3 fruit fly cellular contexts compared by ENCODE assay signal in genomic region chr2L:13018992-13019484, dm6.
TF ChIP-seq lines count a peak whose summit lies in the region.

Gene Ube4B, minus strand, starts transcription at chr2L:13019434.

TF ChIP-seq in whole organism, adult, 20 proteins besides CTCF, POLR2A, EP300 and RAD21 (continued from another document):
- TF ChIP-seq cnc (optimal IDR thresholded peaks at IDR 0.05; lab: Kevin White, UChicago), result no peak
- peak; percentile 32 for TF ChIP-seq pad (GFP tag; optimal IDR thresholded peaks at IDR 0.05; lab: Kevin White, UChicago)

TF ChIP-seq in whole organism, embryonic, 481 proteins besides CTCF, POLR2A, EP300 and RAD21 (continued from another document and continues in another):
- 0 out of 2 replicates have a peak, but pooled peaks have one; percentile 55 for TF ChIP-seq stc (GFP tag; IDR thresholded peaks at IDR 0.05; lab: Robert Waterston, UW)
- TF ChIP-seq knrl (GFP tag; IDR thresholded peaks at IDR 0.05; lab: Robert Waterston, UW; ENCODE audit: partially characterized antibody), result peak; percentile 89
- TF ChIP-seq cad (GFP tag; optimal IDR thresholded peaks at IDR 0.05; lab: Kevin White, UChicago), result no peak
- TF ChIP-seq CG6175 (GFP tag; IDR thresholded peaks at IDR 0.05; lab: Robert Waterston, UW), result 0 out of 3 replicates have a peak, but pooled peaks have one; percentile 35
- peak; percentile 84 for TF ChIP-seq Dll (GFP tag; IDR thresholded peaks at IDR 0.05; lab: Robert Waterston, UW; ENCODE audit: partially characterized antibody)
- TF ChIP-seq caup (GFP tag; optimal IDR thresholded peaks at IDR 0.05; lab: Kevin White, UChicago; ENCODE audit: severe bottlenecking), result peak; percentile 56
- TF ChIP-seq sna (GFP tag; IDR thresholded peaks at IDR 0.05; lab: Robert Waterston, UW; ENCODE audit: partially characterized antibody), result peak; percentile 76
- TF ChIP-seq ind (GFP tag; optimal IDR thresholded peaks at IDR 0.05; lab: Kevin White, UChicago), result peak; percentile 62
- TF ChIP-seq CG14965 (GFP tag; optimal IDR thresholded peaks at IDR 0.05; lab: Kevin White, UChicago; ENCODE audit: borderline replicate concordance), result no peak
- peak; percentile 78 for TF ChIP-seq CG7963 (GFP tag; IDR thresholded peaks at IDR 0.05; lab: Robert Waterston, UW; ENCODE audit: partially characterized antibody)
- TF ChIP-seq Neu2 (GFP tag; optimal IDR thresholded peaks at IDR 0.05; lab: Kevin White, UChicago; ENCODE audit: borderline replicate concordance), result no peak
- peak; percentile 66 for TF ChIP-seq CG14014 (GFP tag; IDR thresholded peaks at IDR 0.05; lab: Robert Waterston, UW)
- TF ChIP-seq C15 (GFP tag; IDR thresholded peaks at IDR 0.05; lab: Robert Waterston, UW), result 0 out of 3 replicates have a peak, but pooled peaks have one; percentile 44
- peak; percentile 9 for TF ChIP-seq trh (GFP tag; optimal IDR thresholded peaks at IDR 0.05; lab: Kevin White, UChicago)
- peak; percentile 67; the same call in 1 of the 3 replicates for TF ChIP-seq ci (GFP tag; IDR thresholded peaks at IDR 0.05; lab: Robert Waterston, UW)
- TF ChIP-seq CG14860 (GFP tag; IDR thresholded peaks at IDR 0.05; lab: Robert Waterston, UW; ENCODE audit: partially characterized antibody), result peak; percentile 78
- no peak for TF ChIP-seq CG8359 (GFP tag; optimal IDR thresholded peaks at IDR 0.05; lab: Kevin White, UChicago; ENCODE audit: borderline replicate concordance)
- TF ChIP-seq CG34422 (GFP tag; IDR thresholded peaks at IDR 0.05; lab: Robert Waterston, UW), result peak; percentile 77
- TF ChIP-seq ERR (GFP tag; optimal IDR thresholded peaks at IDR 0.05; lab: Kevin White, UChicago), result peak; percentile 55
- no peak for TF ChIP-seq lov (optimal IDR thresholded peaks at IDR 0.05; lab: Kevin White, UChicago)
- peak; percentile 55; the same call in 1 of the 3 replicates for TF ChIP-seq lov (GFP tag; IDR thresholded peaks at IDR 0.05; lab: Robert Waterston, UW)
- TF ChIP-seq sd (tag; optimal IDR thresholded peaks at IDR 0.05; lab: Kevin White, UChicago), result no peak
- TF ChIP-seq pfk (GFP tag; optimal IDR thresholded peaks at IDR 0.05; lab: Kevin White, UChicago), result peak; percentile 50
- TF ChIP-seq CG30403 (GFP tag; optimal IDR thresholded peaks at IDR 0.05; lab: Kevin White, UChicago), result peak; percentile 75
- TF ChIP-seq pum (GFP tag; optimal IDR thresholded peaks at IDR 0.05; lab: Kevin White, UChicago), result peak; percentile 66
- peak; percentile 42 for TF ChIP-seq repo (GFP tag; optimal IDR thresholded peaks at IDR 0.05; lab: Kevin White, UChicago)
- no peak for TF ChIP-seq HLH3B (GFP tag; IDR thresholded peaks at IDR 0.05; lab: Robert Waterston, UW)
- TF ChIP-seq ase (GFP tag; IDR thresholded peaks at IDR 0.05; lab: Robert Waterston, UW), result peak; percentile 26; the same call in 1 of the 3 replicates
- TF ChIP-seq trem (tag; optimal IDR thresholded peaks at IDR 0.05; lab: Kevin White, UChicago), result peak; percentile 62
- TF ChIP-seq Rfx (GFP tag; IDR thresholded peaks at IDR 0.05; lab: Robert Waterston, UW), result peak; percentile 91
- no peak for TF ChIP-seq pan (optimal IDR thresholded peaks at IDR 0.05; lab: Kevin White, UChicago)
- peak in 1 of 2 experiments; percentile 73 for TF ChIP-seq pan (GFP tag; optimal IDR thresholded peaks at IDR 0.05 in 1 of 2, IDR thresholded peaks at IDR 0.05 in 1 of 2)
- TF ChIP-seq ranshi (GFP tag; IDR thresholded peaks at IDR 0.05; lab: Robert Waterston, UW), result peak; percentile 73
- TF ChIP-seq NK7.1 (GFP tag; optimal IDR thresholded peaks at IDR 0.05; lab: Kevin White, UChicago), result peak; percentile 54
- no peak for TF ChIP-seq CG14667 (GFP tag; IDR thresholded peaks at IDR 0.05; lab: Robert Waterston, UW)
- peak; percentile 74 for TF ChIP-seq sug (tag; optimal IDR thresholded peaks at IDR 0.05; lab: Kevin White, UChicago)
- TF ChIP-seq CG17829 (tag; optimal IDR thresholded peaks at IDR 0.05; lab: Kevin White, UChicago), result peak; percentile 68
- peak; percentile 68 for TF ChIP-seq CG34224 (GFP tag; IDR thresholded peaks at IDR 0.05; lab: Robert Waterston, UW; ENCODE audit: partially characterized antibody)
- TF ChIP-seq tna (GFP tag; IDR thresholded peaks at IDR 0.05; lab: Robert Waterston, UW; ENCODE audit: partially characterized antibody), result peak; percentile 75
- TF ChIP-seq Sry-δ (GFP tag; optimal IDR thresholded peaks at IDR 0.05; lab: Kevin White, UChicago), result peak; percentile 98
- peak; percentile 87 for TF ChIP-seq slbo (GFP tag; IDR thresholded peaks at IDR 0.05; lab: Robert Waterston, UW)
- peak; percentile 57 for TF ChIP-seq CG17328 (GFP tag; IDR thresholded peaks at IDR 0.05; lab: Robert Waterston, UW)
- TF ChIP-seq CkIIα-i1 (GFP tag; IDR thresholded peaks at IDR 0.05; lab: Robert Waterston, UW), result no peak
- TF ChIP-seq Hmr (GFP tag; optimal IDR thresholded peaks at IDR 0.05; lab: Kevin White, UChicago), result no peak
- peak; percentile 58; the same call in 1 of the 2 replicates for TF ChIP-seq CG1024 (GFP tag; IDR thresholded peaks at IDR 0.05; lab: Robert Waterston, UW)
- peak; percentile 68 for TF ChIP-seq Antp (GFP tag; optimal IDR thresholded peaks at IDR 0.05; lab: Kevin White, UChicago)
- peak; percentile 54 for TF ChIP-seq CG15696 (tag; optimal IDR thresholded peaks at IDR 0.05; lab: Kevin White, UChicago)
- no peak for TF ChIP-seq hth (optimal IDR thresholded peaks at IDR 0.05; lab: Kevin White, UChicago)
- peak; percentile 43; the same call in 1 of the 2 replicates for TF ChIP-seq CG11085 (GFP tag; IDR thresholded peaks at IDR 0.05; lab: Robert Waterston, UW)
- peak; percentile 30 for TF ChIP-seq CG12236 (GFP tag; optimal IDR thresholded peaks at IDR 0.05; lab: Kevin White, UChicago)
- TF ChIP-seq Bgb (GFP tag; IDR thresholded peaks at IDR 0.05; lab: Robert Waterston, UW; ENCODE audit: partially characterized antibody), result peak; percentile 88
- peak; percentile 56 for TF ChIP-seq her (GFP tag; optimal IDR thresholded peaks at IDR 0.05; lab: Kevin White, UChicago)
- peak; percentile 81 for TF ChIP-seq pho (GFP tag; optimal IDR thresholded peaks at IDR 0.05; lab: Kevin White, UChicago)
- TF ChIP-seq Bteb2 (GFP tag; optimal IDR thresholded peaks at IDR 0.05; lab: Kevin White, UChicago), result peak; percentile 40
- peak; percentile 51 for TF ChIP-seq CG34376 (GFP tag; optimal IDR thresholded peaks at IDR 0.05; lab: Kevin White, UChicago)
- peak; percentile 39 for TF ChIP-seq Max (GFP tag; optimal IDR thresholded peaks at IDR 0.05; lab: Kevin White, UChicago)
- TF ChIP-seq hkb (optimal IDR thresholded peaks at IDR 0.05; lab: Kevin White, UChicago), result no peak
- peak; percentile 43; the same call in 1 of the 2 replicates for TF ChIP-seq hkb (GFP tag; IDR thresholded peaks at IDR 0.05; lab: Robert Waterston, UW)
- TF ChIP-seq fu2 (GFP tag; optimal IDR thresholded peaks at IDR 0.05; lab: Kevin White, UChicago), result peak; percentile 57
- peak; percentile 20 for TF ChIP-seq pb (GFP tag; optimal IDR thresholded peaks at IDR 0.05; lab: Kevin White, UChicago)

TF ChIP-seq in whole organism, prepupa, 60 proteins besides CTCF, POLR2A, EP300 and RAD21 (continued from another document):
- TF ChIP-seq CG31627 (GFP tag; optimal IDR thresholded peaks at IDR 0.05; lab: Kevin White, UChicago) (peak; percentile 71), achi (GFP tag; optimal IDR thresholded peaks at IDR 0.05; lab: Kevin White, UChicago) (no peak), lz (GFP tag; optimal IDR thresholded peaks at IDR 0.05; lab: Kevin White, UChicago) (peak; percentile 73), Sox14 (GFP tag; optimal IDR thresholded peaks at IDR 0.05; lab: Kevin White, UChicago) (peak; percentile 85), salr (GFP tag; optimal IDR thresholded peaks at IDR 0.05; lab: Kevin White, UChicago) (peak in 1 of 2 experiments; percentile 12), net (GFP tag; optimal IDR thresholded peaks at IDR 0.05; lab: Kevin White, UChicago) (no peak), CG10669 (GFP tag; optimal IDR thresholded peaks at IDR 0.05; lab: Kevin White, UChicago) (no peak), CG34406 (GFP tag; optimal IDR thresholded peaks at IDR 0.05; lab: Kevin White, UChicago) (no peak), Hr38 (GFP tag; optimal IDR thresholded peaks at IDR 0.05; lab: Kevin White, UChicago) (no peak), CG1621 (tag; optimal IDR thresholded peaks at IDR 0.05; lab: Kevin White, UChicago) (no peak), CG6808 (GFP tag; optimal IDR thresholded peaks at IDR 0.05; lab: Kevin White, UChicago) (no peak), Ets96B (tag; optimal IDR thresholded peaks at IDR 0.05; lab: Kevin White, UChicago) (no peak), Eip75B (GFP tag; optimal IDR thresholded peaks at IDR 0.05; lab: Kevin White, UChicago) (no peak), vri (GFP tag; optimal IDR thresholded peaks at IDR 0.05; lab: Kevin White, UChicago) (no peak), CG11902 (GFP tag; optimal IDR thresholded peaks at IDR 0.05; lab: Kevin White, UChicago) (no peak), CG6163 (GFP tag; IDR thresholded peaks at IDR 0.05; lab: Robert Waterston, UW) (peak; percentile 41; the same call in 1 of the 3 replicates), dac (GFP tag; optimal IDR thresholded peaks at IDR 0.05; lab: Kevin White, UChicago) (no peak), Lpt (GFP tag; optimal IDR thresholded peaks at IDR 0.05; lab: Kevin White, UChicago) (no peak), CG7368 (GFP tag; optimal IDR thresholded peaks at IDR 0.05; lab: Kevin White, UChicago) (no peak), CG8119 (GFP tag; IDR thresholded peaks at IDR 0.05; lab: Robert Waterston, UW) (peak; percentile 25; the same call in 1 of the 3 replicates), fkh (GFP tag; optimal IDR thresholded peaks at IDR 0.05; lab: Kevin White, UChicago) (no peak), esn (GFP tag; optimal IDR thresholded peaks at IDR 0.05; lab: Kevin White, UChicago) (peak; percentile 69), fd59A (GFP tag; optimal IDR thresholded peaks at IDR 0.05; lab: Kevin White, UChicago) (no peak), Gug (GFP tag; IDR thresholded peaks at IDR 0.05; lab: Robert Waterston, UW) (peak; percentile 48; the same call in 1 of the 2 replicates), CG8319 (GFP tag; optimal IDR thresholded peaks at IDR 0.05; lab: Kevin White, UChicago) (no peak)
